Worm (Caenorhabditis elegans) whole organism, late embryonic: ENCODE measurements around the gene zmp-4.

Source experiments
- lin-11 ChIP-seq: fragments of 200-800 bp; sonication (Bioruptor generic); optimal IDR thresholded peaks from 2 replicates; lab custom pipeline; 2018; ENCODE audit warnings: mild to moderate bottlenecking, missing genetic modification characterization, missing compliant biosample characterization
- nhr-11 ChIP-seq: fragments of 150-350 bp; optimal IDR thresholded peaks from 2 replicates; lab custom pipeline; 2014; ENCODE audit warnings: missing biosample characterization, missing genetic modification characterization
- pha-4 ChIP-seq: fragments of 150-350 bp; optimal IDR thresholded peaks from 2 replicates; lab custom pipeline; 2018; ENCODE audit warnings: missing biosample characterization, missing genetic modification reagents, missing genetic modification characterization
- tbx-2 ChIP-seq: sonication (generic microtip); optimal IDR thresholded peaks from 2 replicates; lab custom pipeline; 2016; ENCODE audit warnings: missing genetic modification characterization, missing compliant biosample characterization

DNA sequence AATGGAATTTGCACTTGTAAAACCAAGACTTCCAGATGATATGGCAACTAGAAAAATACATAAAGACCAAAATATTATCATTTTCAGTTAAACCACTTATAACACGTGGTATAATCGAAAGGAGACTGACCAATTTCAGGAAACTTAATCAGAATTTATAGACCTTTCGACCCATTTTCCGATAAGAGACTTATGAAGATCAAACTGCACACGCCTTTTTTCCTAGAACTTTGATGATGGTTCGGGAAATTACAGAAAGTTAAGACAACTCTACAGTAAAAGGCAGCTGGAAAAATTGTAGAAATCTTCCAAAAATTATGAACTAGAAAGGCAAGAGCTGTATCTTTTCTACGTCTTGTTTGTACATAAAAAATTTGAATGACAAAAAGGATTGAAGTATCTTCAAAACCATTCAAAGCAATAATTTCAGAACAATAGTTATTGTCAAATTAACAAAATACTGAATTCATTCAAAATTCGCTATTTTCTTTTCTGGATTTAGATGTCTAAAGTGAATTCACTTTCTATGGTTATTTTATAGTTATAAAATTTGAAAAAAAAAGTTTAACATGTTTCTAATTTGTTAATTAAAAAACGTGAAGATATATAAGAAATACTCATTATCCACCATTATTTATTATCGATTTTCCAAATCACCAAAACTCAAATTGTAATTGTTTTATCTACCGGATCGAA is 27.9 kb downstream of the zmp-4 start, which contains the start of the genes mpst-2 and H12D21.5:
- TF ChIP-seq nhr-11 (tag; lab: Kevin White, UChicago) (no peak), lin-11 (tag; lab: Kevin White, UChicago) (no peak), tbx-2 (tag; lab: Kevin White, UChicago) (no peak), pha-4 (tag; lab: Kevin White, UChicago) (no peak)
